Fruit fly (Drosophila melanogaster) whole organism, embryonic: ENCODE measurements around the gene CG33278.
A peak's percentile ranks its signal among the peaks of the same experiment; 100 is the strongest.

Experiments used
- CG10366 ChIP-seq: fragments of 200-800 bp; sonication (Bioruptor generic); IDR thresholded peaks from 2 replicates; pipeline ENCODE4 v1.3.6; 2022; ENCODE audit warnings: missing biosample characterization, missing genetic modification characterization
- CG11504 ChIP-seq: fragments of 200-800 bp; sonication (Bioruptor generic); optimal IDR thresholded peaks from 3 replicates; lab custom pipeline; 2019; ENCODE audit warnings: missing biosample characterization, mild to moderate bottlenecking, missing genetic modification characterization, moderate library complexity
- CG11560 ChIP-seq: fragments of 200-800 bp; sonication (Bioruptor generic); IDR thresholded peaks from 3 replicates; pipeline ENCODE4 v1.3.6; 2022; ENCODE audit warnings: missing biosample characterization, missing genetic modification characterization
- CG12219 ChIP-seq: fragments of 200-800 bp; sonication (Bioruptor generic); optimal IDR thresholded peaks from 3 replicates; lab custom pipeline; 2018; ENCODE audit warnings: missing biosample characterization, mild to moderate bottlenecking, missing genetic modification characterization
- CG12391 ChIP-seq: fragments of 200-800 bp; sonication (Bioruptor generic); optimal IDR thresholded peaks from 3 replicates; lab custom pipeline; 2018; ENCODE audit warnings: missing biosample characterization, mild to moderate bottlenecking, missing genetic modification characterization, moderate library complexity
- CG12769 ChIP-seq: fragments of 200-800 bp; sonication (Bioruptor generic); optimal IDR thresholded peaks from 2 replicates; lab custom pipeline; 2019; ENCODE audit warnings: missing biosample characterization, mild to moderate bottlenecking, missing genetic modification characterization, moderate library complexity
- CG13123 ChIP-seq: fragments of 200-800 bp; sonication (Bioruptor generic); optimal IDR thresholded peaks from 2 replicates; lab custom pipeline; 2016; ENCODE audit warnings: missing biosample characterization, missing genetic modification characterization
- CG13775 ChIP-seq: fragments of 200-800 bp; sonication (Bioruptor generic); optimal IDR thresholded peaks from 3 replicates; lab custom pipeline; 2017; ENCODE audit warnings: missing biosample characterization, mild to moderate bottlenecking, missing genetic modification characterization
- CG15601 ChIP-seq: fragments of 200-800 bp; sonication (Bioruptor generic); optimal IDR thresholded peaks from 3 replicates; lab custom pipeline; 2019; ENCODE audit warnings: missing biosample characterization, mild to moderate bottlenecking, missing genetic modification characterization, moderate library complexity
- CG1603 ChIP-seq: fragments of 200-800 bp; sonication (Bioruptor generic); optimal IDR thresholded peaks from 2 replicates; lab custom pipeline; 2019; ENCODE audit warnings: missing biosample characterization, mild to moderate bottlenecking, missing genetic modification characterization, moderate library complexity
- CG17328 ChIP-seq: fragments of 200-800 bp; sonication (Bioruptor generic); IDR thresholded peaks from 2 replicates; pipeline ENCODE4 v1.3.6; 2022; ENCODE audit warnings: missing biosample characterization, missing genetic modification characterization
- CG17361 ChIP-seq: fragments of 200-800 bp; sonication (Bioruptor generic); IDR thresholded peaks from 3 replicates; pipeline ENCODE4 v1.3.6; 2022; ENCODE audit warnings: missing biosample characterization, missing genetic modification characterization
- CG18476 ChIP-seq: fragments of 200-800 bp; sonication (Bioruptor generic); optimal IDR thresholded peaks from 2 replicates; lab custom pipeline; 2016; ENCODE audit warnings: missing biosample characterization, mild to moderate bottlenecking, missing genetic modification characterization
- CG18619 ChIP-seq: fragments of 200-800 bp; sonication (Bioruptor generic); optimal IDR thresholded peaks from 3 replicates; lab custom pipeline; 2017; ENCODE audit warnings: missing biosample characterization, mild to moderate bottlenecking, missing genetic modification characterization
- CG2120 ChIP-seq: fragments of 200-800 bp; sonication (Bioruptor generic); optimal IDR thresholded peaks from 3 replicates; lab custom pipeline; 2016; ENCODE audit warnings: missing biosample characterization, missing genetic modification characterization
- CG32767 ChIP-seq: fragments of 200-800 bp; sonication (Bioruptor generic); IDR thresholded peaks from 2 replicates; pipeline ENCODE4 v1.3.6; 2022; ENCODE audit warnings: missing biosample characterization, missing genetic modification characterization
- CG32772 ChIP-seq: fragments of 200-800 bp; sonication (Bioruptor generic); IDR thresholded peaks from 2 replicates; pipeline ENCODE4 v1.3.6; 2022; ENCODE audit warnings: missing biosample characterization, missing genetic modification characterization
- CG3281 ChIP-seq: fragments of 200-800 bp; sonication (Bioruptor generic); optimal IDR thresholded peaks from 3 replicates; lab custom pipeline; 2017; ENCODE audit warnings: missing biosample characterization, mild to moderate bottlenecking, missing genetic modification characterization
- CG34224 ChIP-seq: fragments of 200-800 bp; sonication (Bioruptor generic); IDR thresholded peaks from 3 replicates; pipeline ENCODE4 v1.3.6; 2022; ENCODE audit warnings: missing biosample characterization, missing genetic modification characterization; ENCODE audit not compliant: partially characterized antibody
- CG43689 ChIP-seq: fragments of 200-800 bp; sonication (Bioruptor generic); IDR thresholded peaks from 2 replicates; pipeline ENCODE4 v1.3.6; 2022; ENCODE audit warnings: missing biosample characterization, missing genetic modification characterization
- CG4424 ChIP-seq: fragments of 200-800 bp; sonication (Bioruptor generic); optimal IDR thresholded peaks from 3 replicates; lab custom pipeline; 2016; ENCODE audit warnings: missing biosample characterization, missing genetic modification characterization
- CG6272 ChIP-seq: fragments of 200-800 bp; sonication (Bioruptor generic); IDR thresholded peaks from 2 replicates; pipeline ENCODE4 v1.3.6; 2022; ENCODE audit warnings: missing biosample characterization, missing genetic modification characterization
- CG7987 ChIP-seq: fragments of 200-800 bp; sonication (Bioruptor generic); optimal IDR thresholded peaks from 2 replicates; lab custom pipeline; 2018; ENCODE audit warnings: missing biosample characterization, mild to moderate bottlenecking, missing genetic modification characterization, moderate library complexity
- CG8478 ChIP-seq: fragments of >200 bp; optimal IDR thresholded peaks from 2 replicates; lab custom pipeline; 2018
- CG9932 ChIP-seq: fragments of 200-800 bp; sonication (Bioruptor generic); IDR thresholded peaks from 2 replicates; pipeline ENCODE4 v1.3.6; 2022; ENCODE audit warnings: missing biosample characterization, missing genetic modification characterization
- D19B ChIP-seq: fragments of 200-800 bp; sonication (Bioruptor generic); optimal IDR thresholded peaks from 2 replicates; lab custom pipeline; 2017; ENCODE audit warnings: missing biosample characterization, mild to moderate bottlenecking, missing genetic modification characterization
- Fer1 ChIP-seq: fragments of 200-800 bp; sonication (Bioruptor generic); optimal IDR thresholded peaks from 2 replicates; lab custom pipeline; 2017; ENCODE audit warnings: missing biosample characterization, mild to moderate bottlenecking, missing genetic modification characterization
- HLH3B ChIP-seq: fragments of 200-800 bp; sonication (Bioruptor generic); IDR thresholded peaks from 2 replicates; pipeline ENCODE4 v1.3.6; 2022; ENCODE audit warnings: missing biosample characterization, missing genetic modification characterization
- Hr51 ChIP-seq, 2 experiments: fragments of 200-800 bp; sonication (Bioruptor generic); optimal IDR thresholded peaks; 2 replicates in 1 of 2; 3 replicates in 1 of 2; lab custom pipeline; 2016 to 2018; ENCODE audit warnings: missing biosample characterization in 2 of 2, missing genetic modification characterization in 2 of 2, mild to moderate bottlenecking in 1 of 2, moderate library complexity in 1 of 2
- Med ChIP-seq: fragments of 200-800 bp; sonication (Bioruptor generic); peaks from one replicate; lab custom pipeline; 2016; ENCODE audit warnings: missing biosample characterization, missing genetic modification characterization, mild to moderate bottlenecking, inconsistent platforms, moderate library complexity
- Ravus ChIP-seq: fragments of 200-800 bp; sonication (Bioruptor generic); IDR thresholded peaks from 2 replicates; pipeline ENCODE4 v1.3.6; 2022; ENCODE audit warnings: missing biosample characterization, missing genetic modification characterization
- Rfx ChIP-seq: fragments of 200-800 bp; sonication (Bioruptor generic); IDR thresholded peaks from 2 replicates; pipeline ENCODE4 v1.3.6; 2022; ENCODE audit warnings: missing biosample characterization, missing genetic modification characterization
- Six4 ChIP-seq: fragments of 200-800 bp; sonication (Bioruptor generic); optimal IDR thresholded peaks from 2 replicates; lab custom pipeline; 2016; ENCODE audit warnings: missing biosample characterization, missing genetic modification characterization
- Sox102F ChIP-seq: fragments of 200-800 bp; sonication (Bioruptor generic); optimal IDR thresholded peaks from 2 replicates; lab custom pipeline; 2018; ENCODE audit warnings: missing biosample characterization, mild to moderate bottlenecking, missing genetic modification characterization, moderate library complexity
- aop ChIP-seq: fragments of 200-800 bp; sonication (Bioruptor generic); IDR thresholded peaks from 2 replicates; pipeline ENCODE4 v1.3.6; 2022; ENCODE audit warnings: missing biosample characterization, missing genetic modification characterization
- bcd ChIP-seq: fragments of 200-800 bp; sonication (Bioruptor generic); optimal IDR thresholded peaks from 2 replicates; lab custom pipeline; 2017; ENCODE audit warnings: missing biosample characterization, mild to moderate bottlenecking, missing genetic modification characterization
- bigmax ChIP-seq: fragments of 200-800 bp; sonication (Bioruptor generic); optimal IDR thresholded peaks from 2 replicates; lab custom pipeline; 2018; ENCODE audit warnings: missing biosample characterization, mild to moderate bottlenecking, missing genetic modification characterization
- bsh ChIP-seq, 2 experiments: fragments of 200-800 bp; sonication (Bioruptor generic); optimal IDR thresholded peaks; 2 replicates each; lab custom pipeline; 2017 to 2018; ENCODE audit warnings: mild to moderate bottlenecking in 2 of 2, missing biosample characterization in 2 of 2, missing genetic modification characterization in 2 of 2, moderate library complexity in 1 of 2
- ci ChIP-seq: fragments of 200-800 bp; sonication (Bioruptor generic); IDR thresholded peaks from 3 replicates; pipeline ENCODE4 v1.3.6; 2022; ENCODE audit warnings: missing biosample characterization, missing genetic modification characterization
- crol ChIP-seq: fragments of 200-800 bp; sonication (Bioruptor generic); IDR thresholded peaks from 2 replicates; pipeline ENCODE4 v1.3.6; 2022; ENCODE audit warnings: missing biosample characterization, missing genetic modification characterization
- dmrt99B ChIP-seq: fragments of 200-800 bp; sonication (Bioruptor generic); optimal IDR thresholded peaks from 2 replicates; lab custom pipeline; 2018; ENCODE audit warnings: missing biosample characterization, mild to moderate bottlenecking, missing genetic modification characterization, moderate library complexity
- ems ChIP-seq: fragments of 200-800 bp; sonication (Bioruptor generic); optimal IDR thresholded peaks from 3 replicates; lab custom pipeline; 2016; ENCODE audit warnings: missing biosample characterization, missing genetic modification characterization
- fru ChIP-seq: fragments of >200 bp; optimal IDR thresholded peaks from 2 replicates; lab custom pipeline; 2017
- fu2 ChIP-seq: fragments of 200-800 bp; sonication (Bioruptor generic); optimal IDR thresholded peaks from 2 replicates; lab custom pipeline; 2016; ENCODE audit warnings: missing biosample characterization, missing genetic modification characterization
- grn ChIP-seq: fragments of 200-800 bp; sonication (Bioruptor generic); optimal IDR thresholded peaks from 3 replicates; lab custom pipeline; 2017; ENCODE audit warnings: missing biosample characterization, missing genetic modification characterization
- jumu ChIP-seq: fragments of 200-800 bp; sonication (Bioruptor generic); optimal IDR thresholded peaks from 3 replicates; lab custom pipeline; 2016; ENCODE audit warnings: missing biosample characterization, missing genetic modification characterization
- odd ChIP-seq: fragments of 200-800 bp; sonication (Bioruptor generic); optimal IDR thresholded peaks from 2 replicates; lab custom pipeline; 2017; ENCODE audit warnings: missing biosample characterization, mild to moderate bottlenecking, missing genetic modification characterization
- pfk ChIP-seq: fragments of 200-800 bp; sonication (Bioruptor generic); optimal IDR thresholded peaks from 2 replicates; lab custom pipeline; 2018; ENCODE audit warnings: missing biosample characterization, mild to moderate bottlenecking, missing genetic modification characterization, moderate library complexity
- prd ChIP-seq, 3 experiments: fragments of >200 bp in 2 of 3; fragments of 200-800 bp in 1 of 3; sonication (Bioruptor generic) in 1 of 3; optimal IDR thresholded peaks in 2 of 3; IDR thresholded peaks in 1 of 3; 2 replicates in 2 of 3; 3 replicates in 1 of 3; pipeline versions ENCODE4 v1.3.6 to Lab custom; 2017 to 2022; ENCODE audit warnings: missing biosample characterization in 1 of 3, missing genetic modification characterization in 1 of 3
- shn ChIP-seq: fragments of 200-800 bp; sonication (Bioruptor generic); optimal IDR thresholded peaks from 3 replicates; lab custom pipeline; 2016; ENCODE audit warnings: missing biosample characterization, missing genetic modification characterization
- slou ChIP-seq: fragments of 200-800 bp; sonication (Bioruptor generic); optimal IDR thresholded peaks from 3 replicates; lab custom pipeline; 2016; ENCODE audit warnings: missing biosample characterization, missing genetic modification characterization
- zen2 ChIP-seq: fragments of 200-800 bp; sonication (Bioruptor generic); IDR thresholded peaks from 3 replicates; pipeline ENCODE4 v1.3.6; 2022; ENCODE audit warnings: missing biosample characterization, missing genetic modification characterization; ENCODE audit not compliant: partially characterized antibody

Gene CG33278

DNA sequence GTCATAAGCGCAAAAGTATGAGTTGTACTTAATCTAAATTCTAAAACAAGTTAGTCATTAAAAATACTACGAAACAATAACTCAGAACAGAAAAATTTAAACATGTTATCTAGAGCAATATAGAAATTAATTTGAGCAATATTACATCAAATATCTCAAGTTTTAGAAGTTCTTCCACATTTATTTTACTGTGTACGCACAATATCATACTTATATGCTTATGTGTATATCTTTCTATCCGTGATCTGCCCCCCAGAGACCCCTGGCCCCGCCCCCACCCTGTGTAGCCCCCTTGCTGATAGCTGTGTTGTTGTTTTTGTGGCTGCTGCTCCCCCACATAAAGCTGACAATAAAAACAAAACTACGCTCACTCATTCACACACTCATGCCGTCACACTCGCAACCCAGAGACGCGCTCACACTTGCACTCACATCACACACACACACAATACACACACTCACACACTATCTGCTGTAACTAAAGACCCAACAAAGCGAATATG is 17.3 kb upstream of the CG33278 start (continued):
- no peak for TF ChIP-seq CG15601
- TF ChIP-seq grn (GFP tag; lab: Kevin White, UChicago) = no peak
- TF ChIP-seq CG3281 (GFP tag; lab: Kevin White, UChicago) = peak; percentile 34
- peak in 1 of 2 experiments; percentile 29 for TF ChIP-seq Hr51 (GFP tag; optimal IDR thresholded peaks at IDR 0.05; lab: Kevin White, UChicago)
- TF ChIP-seq dmrt99B (tag; lab: Kevin White, UChicago) = peak; percentile 33
- TF ChIP-seq CG17328 (GFP tag; lab: Robert Waterston, UW) = peak; percentile 20; the same call in 1 of the 2 replicates
- TF ChIP-seq CG6272 (GFP tag; lab: Robert Waterston, UW) = no peak
- TF ChIP-seq bcd (GFP tag; lab: Kevin White, UChicago) = peak; percentile 13
- TF ChIP-seq fru = no peak
- peak; percentile 33; the same call in 1 of the 2 replicates for TF ChIP-seq HLH3B
- TF ChIP-seq fu2 (GFP tag; lab: Kevin White, UChicago) = no peak
- no peak for TF ChIP-seq odd (GFP tag; lab: Kevin White, UChicago)
- TF ChIP-seq Rfx = peak; percentile 56
- TF ChIP-seq CG43689 (GFP tag; lab: Robert Waterston, UW) = no peak
- peak; percentile 10 for TF ChIP-seq CG4424
- TF ChIP-seq prd (optimal IDR thresholded peaks at IDR 0.05; lab: Kevin White, UChicago) = no peak
- peak; percentile 14; the same call in 1 of the 3 replicates for TF ChIP-seq prd (GFP tag; IDR thresholded peaks at IDR 0.05; lab: Robert Waterston, UW)
- TF ChIP-seq CG18476 (GFP tag; lab: Kevin White, UChicago) = no peak
- no peak for TF ChIP-seq CG13775 (GFP tag; lab: Kevin White, UChicago)
- no peak for TF ChIP-seq ems (GFP tag; lab: Kevin White, UChicago)
- peak; percentile 34; the same call in 1 of the 2 replicates for TF ChIP-seq CG32772
- TF ChIP-seq Sox102F (GFP tag; lab: Kevin White, UChicago) = peak; percentile 35
- peak; percentile 40 for TF ChIP-seq CG11504 (tag; lab: Kevin White, UChicago)
- peak; percentile 29 to 51 for TF ChIP-seq bsh (GFP tag; optimal IDR thresholded peaks at IDR 0.05; lab: Kevin White, UChicago)
- peak; percentile 28; the same call in 1 of the 3 replicates for TF ChIP-seq CG17361
- TF ChIP-seq CG10366 (GFP tag; lab: Robert Waterston, UW) = peak; percentile 24; the same call in 1 of the 2 replicates
- TF ChIP-seq CG34224 (GFP tag; lab: Robert Waterston, UW) = 0 out of 3 replicates have a peak, but pooled peaks have one; percentile 15
- TF ChIP-seq Six4 (GFP tag; lab: Kevin White, UChicago) = no peak
- TF ChIP-seq CG7987 = no peak
- TF ChIP-seq Fer1 = no peak
- no peak for TF ChIP-seq aop (GFP tag; lab: Robert Waterston, UW)
- peak; percentile 9 for TF ChIP-seq CG18619 (GFP tag; lab: Kevin White, UChicago)
- TF ChIP-seq CG2120 (GFP tag; lab: Kevin White, UChicago) = no peak
- TF ChIP-seq CG13123 (GFP tag; lab: Kevin White, UChicago) = no peak
- TF ChIP-seq CG1603 (tag; lab: Kevin White, UChicago) = peak; percentile 30
- TF ChIP-seq pfk (GFP tag; lab: Kevin White, UChicago) = no peak
- TF ChIP-seq shn (GFP tag; lab: Kevin White, UChicago) = no peak
- TF ChIP-seq bigmax = no peak

DNA sequence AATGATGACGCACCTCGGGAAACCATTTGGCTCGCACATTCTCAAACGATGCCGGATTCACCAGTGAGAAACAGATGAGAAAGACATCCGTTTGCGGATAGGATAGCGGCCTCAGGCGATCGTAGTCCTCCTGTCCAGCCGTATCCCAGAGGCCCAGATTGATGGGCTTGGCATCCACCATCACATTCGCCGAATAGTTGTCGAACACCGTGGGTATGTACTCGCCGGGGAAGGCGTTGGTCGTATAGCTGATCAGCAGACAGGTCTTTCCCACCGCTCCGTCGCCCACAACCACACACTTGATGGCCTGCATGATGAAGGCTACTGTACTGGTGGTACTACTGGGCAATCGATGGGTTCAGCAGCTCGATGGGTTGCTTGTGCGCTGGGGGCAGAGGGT is 16.5 kb upstream of the CG33278 start:
- TF ChIP-seq CG32767 (GFP tag; lab: Robert Waterston, UW) (no peak), CG12391 (tag; lab: Kevin White, UChicago) (no peak), CG12769 (tag; lab: Kevin White, UChicago) (peak; percentile 4), CG12219 (GFP tag; lab: Kevin White, UChicago) (no peak), ci (GFP tag; lab: Robert Waterston, UW) (peak; percentile 43; the same call in 1 of the 3 replicates), CG11560 (no peak), slou (GFP tag; lab: Kevin White, UChicago) (no peak), CG9932 (GFP tag; lab: Robert Waterston, UW) (0 out of 2 replicates have a peak, but pooled peaks have one; percentile 18), jumu (GFP tag; lab: Kevin White, UChicago) (no peak), zen2 (GFP tag; lab: Robert Waterston, UW) (0 out of 3 replicates have a peak, but pooled peaks have one; percentile 51), crol (GFP tag; lab: Robert Waterston, UW) (peak; percentile 41; the same call in 1 of the 2 replicates), CG8478 (lab: Kevin White, UChicago) (peak; percentile 22), Ravus (GFP tag; lab: Robert Waterston, UW) (no peak), D19B (GFP tag; lab: Kevin White, UChicago) (peak; percentile 23), Med (GFP tag; lab: Kevin White, UChicago) (peak; percentile 74)
